Worm (Caenorhabditis elegans): ENCODE measurements around the gene clec-199.

ce11 chrIV:17407025-17407424 lies 55.3 kb downstream of the clec-199 start, which contains the start of gene T02D1.7:
- TF ChIP-seq ceh-82 (tag; optimal IDR thresholded peaks at IDR 0.05) = no peak
- no peak for TF ChIP-seq nhr-76 (tag; optimal IDR thresholded peaks at IDR 0.05)
- TF ChIP-seq pha-4 (tag; optimal IDR thresholded peaks at IDR 0.05) = no peak
- no peak for TF ChIP-seq egl-27 (tag; optimal IDR thresholded peaks at IDR 0.05)
- no peak for TF ChIP-seq snpc-4 (tag; optimal IDR thresholded peaks at IDR 0.05)
- no peak for TF ChIP-seq elt-3 (tag; optimal IDR thresholded peaks at IDR 0.05)
- TF ChIP-seq elt-2 (tag; optimal IDR thresholded peaks at IDR 0.05) = no peak
- no peak for TF ChIP-seq skn-1 (tag; optimal IDR thresholded peaks at IDR 0.05)
- TF ChIP-seq nhr-28 (tag; optimal IDR thresholded peaks at IDR 0.05) = no peak
- no peak for TF ChIP-seq elt-1 (tag; optimal IDR thresholded peaks at IDR 0.05)
- TF ChIP-seq nhr-11 (tag; optimal IDR thresholded peaks at IDR 0.05) = no peak
- no peak for TF ChIP-seq fkh-10 (GFP tag; optimal IDR thresholded peaks at IDR 0.05)
- no peak for TF ChIP-seq mdl-1 (tag; optimal IDR thresholded peaks at IDR 0.05)
- TF ChIP-seq unc-62 (GFP tag; optimal IDR thresholded peaks at IDR 0.05) = no peak
